Worm (Caenorhabditis elegans) whole organism, L4 larva: Measurements from ENCODE around the gene K09C4.7.

Experiments
- T20F7.1 ChIP-seq: fragments of 200-800 bp; sonication (Bioruptor generic); optimal IDR thresholded peaks from 2 replicates; lab custom pipeline; 2018; ENCODE audit warnings: mild to moderate bottlenecking, missing genetic modification characterization, missing compliant biosample characterization
- ZK337.2 ChIP-seq: fragments of 200-800 bp; sonication (Bioruptor generic); IDR thresholded peaks from 2 replicates; pipeline ENCODE4 v1.3.6; 2022; ENCODE audit warnings: missing genetic modification reagents, missing genetic modification characterization, missing compliant biosample characterization
- aha-1 ChIP-seq: fragments of 150-350 bp; peaks from one replicate; lab custom pipeline; 2014; ENCODE audit warnings: missing biosample characterization, missing genetic modification characterization
- arid-1 ChIP-seq: fragments of 200-800 bp; sonication (Bioruptor generic); conservative IDR thresholded peaks from 2 replicates; pipeline ENCODE4 v1.3.6; 2022; ENCODE audit warnings: missing genetic modification reagents, missing genetic modification characterization, missing compliant biosample characterization
- ces-1 ChIP-seq: fragments of 150-350 bp; sonication (generic microtip); optimal IDR thresholded peaks from 4 replicates; lab custom pipeline; 2014; ENCODE audit warnings: missing biosample characterization, missing genetic modification reagents, missing genetic modification characterization
- daf-12 ChIP-seq: fragments of 150-350 bp; optimal IDR thresholded peaks from 2 replicates; lab custom pipeline; 2014; ENCODE audit warnings: missing biosample characterization, missing genetic modification reagents, missing genetic modification characterization
- daf-19 ChIP-seq: fragments of 200-800 bp; sonication (Bioruptor generic); conservative IDR thresholded peaks from 2 replicates; pipeline ENCODE4 v1.3.6; 2022; ENCODE audit warnings: missing genetic modification characterization, missing compliant biosample characterization
- daf-8 ChIP-seq: fragments of 200-800 bp; sonication (Bioruptor generic); IDR thresholded peaks from 2 replicates; pipeline ENCODE4 v1.3.6; 2022; ENCODE audit warnings: missing genetic modification characterization, missing compliant biosample characterization
- jun-1 ChIP-seq: fragments of 150-350 bp; optimal IDR thresholded peaks from 2 replicates; lab custom pipeline; 2014; ENCODE audit warnings: missing biosample characterization, missing genetic modification reagents, missing genetic modification characterization
- mdl-1 ChIP-seq, 2 experiments: fragments of 150-350 bp in 1 of 2; sonication (generic microtip) in 1 of 2; optimal IDR thresholded peaks; 2 replicates each; lab custom pipeline; 2014 to 2017; ENCODE audit warnings: missing biosample characterization in 2 of 2, missing genetic modification characterization in 2 of 2
- nhr-11 ChIP-seq: fragments of 150-350 bp; optimal IDR thresholded peaks from 2 replicates; lab custom pipeline; 2014; ENCODE audit warnings: missing biosample characterization, missing genetic modification characterization
- nhr-25 ChIP-seq: sonication (generic microtip); optimal IDR thresholded peaks from 2 replicates; lab custom pipeline; 2017; ENCODE audit warnings: missing genetic modification characterization, mild to moderate bottlenecking, missing compliant biosample characterization, antibody characterized with exemption, moderate library complexity, borderline replicate concordance; ENCODE audit not compliant: insufficient read depth
- nhr-28 ChIP-seq: fragments of 150-350 bp; optimal IDR thresholded peaks from 2 replicates; lab custom pipeline; 2014; ENCODE audit warnings: missing biosample characterization, missing genetic modification characterization
- php-3 ChIP-seq: fragments of 200-800 bp; sonication (Bioruptor generic); IDR thresholded peaks from 2 replicates; pipeline ENCODE4 v1.3.6; 2022; ENCODE audit warnings: missing genetic modification reagents, missing genetic modification characterization, missing compliant biosample characterization

DNA sequence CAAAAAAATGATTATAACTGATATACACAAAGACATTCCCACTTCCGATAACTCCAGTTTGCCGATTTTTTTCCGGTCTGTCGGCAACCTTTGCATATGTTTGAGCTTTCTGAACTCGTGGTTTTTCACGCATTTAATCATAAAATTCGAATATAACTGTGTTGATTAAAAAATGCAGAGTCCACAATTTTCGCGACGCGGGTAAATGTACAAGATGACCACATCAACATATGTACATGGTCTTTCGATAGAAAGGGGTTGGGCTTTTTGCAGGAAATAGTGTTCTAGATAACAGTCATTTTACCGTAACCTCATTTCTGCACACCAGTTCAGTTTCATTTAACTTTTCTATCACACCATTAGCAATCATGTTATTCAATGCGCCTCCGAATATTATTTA, 9.6 kb downstream of the K09C4.7 start, which contains the start of gene K09C4.5:
- no peak for TF ChIP-seq daf-19
- TF ChIP-seq T20F7.1 (GFP tag; lab: Kevin White, UChicago), result no peak
- TF ChIP-seq arid-1 (GFP tag; lab: Robert Waterston, UW), result no peak
- TF ChIP-seq daf-12 (tag; lab: Kevin White, UChicago), result no peak
- TF ChIP-seq jun-1 (tag; lab: Kevin White, UChicago), result no peak
- no peak for TF ChIP-seq ces-1 (GFP tag; lab: Kevin White, UChicago)
- no peak for TF ChIP-seq nhr-25 (tag; lab: Kevin White, UChicago)
- no peak for TF ChIP-seq nhr-11
- no peak for TF ChIP-seq daf-8 (GFP tag; lab: Robert Waterston, UW)
- TF ChIP-seq nhr-28 (tag; lab: Kevin White, UChicago), result peak; percentile 62
- no peak for TF ChIP-seq mdl-1 (tag; optimal IDR thresholded peaks at IDR 0.05; lab: Kevin White, UChicago)
- peak; percentile 13 for TF ChIP-seq aha-1 (tag; lab: Kevin White, UChicago)
- TF ChIP-seq php-3 (GFP tag; lab: Robert Waterston, UW), result no peak
- TF ChIP-seq ZK337.2 (GFP tag; lab: Robert Waterston, UW), result no peak
